Worm (Caenorhabditis elegans) whole organism, L4/young adult: ENCODE measurements around the gene R08C7.5.

Source experiments
- W03F9.2 ChIP-seq: fragments of 150-350 bp; optimal IDR thresholded peaks from 2 replicates; lab custom pipeline; 2014; ENCODE audit warnings: missing biosample characterization, missing genetic modification characterization
- dao-5 ChIP-seq: sonication (generic microtip); optimal IDR thresholded peaks from 2 replicates; lab custom pipeline; 2016; ENCODE audit warnings: missing genotype, missing genetic modification characterization, moderate library complexity, missing compliant biosample characterization
- him-1 ChIP-seq: sonication (generic microtip); optimal IDR thresholded peaks from 2 replicates; lab custom pipeline; 2016; ENCODE audit warnings: missing genotype, missing genetic modification reagents, missing genetic modification characterization, missing compliant biosample characterization

R08C7.5 gene

ce11 chrIV:4481298-4481697, 51.3 kb downstream of the R08C7.5 start:
- TF ChIP-seq W03F9.2 (tag; lab: Kevin White, UChicago) (no peak), dao-5 (tag; lab: Kevin White, UChicago) (no peak), him-1 (tag; lab: Kevin White, UChicago) (no peak)
